Comparison of ENCODE assay signal across 3 worm cellular contexts in genomic region chrX:7306434-7306833, ce11.
TF ChIP-seq lines count a peak whose summit lies in the region.

No protein-coding gene starts in this region.

TF ChIP-seq in whole organism, L1 larva, 84 proteins besides CTCF, POLR2A, EP300 and RAD21 (continued from another document and continues in another):
- peak; percentile 13 for TF ChIP-seq fkh-10 (GFP tag; optimal IDR thresholded peaks at IDR 0.05; lab: Kevin White, UChicago)
- no peak for TF ChIP-seq C34B4.2 (tag; optimal IDR thresholded peaks at IDR 0.05; lab: Kevin White, UChicago)
- peak; percentile 20 to 73 (median 38) for TF ChIP-seq ceh-82 (tag; optimal IDR thresholded peaks at IDR 0.05; lab: Kevin White, UChicago)
- TF ChIP-seq rnt-1 (tag; optimal IDR thresholded peaks at IDR 0.05; lab: Kevin White, UChicago) = peak; percentile 57
- no peak for TF ChIP-seq ama-1 (optimal IDR thresholded peaks at IDR 0.05; lab: Kevin White, UChicago)
- no peak for TF ChIP-seq lin-39 (tag; optimal IDR thresholded peaks at IDR 0.05; lab: Kevin White, UChicago)
- peak; percentile 31 to 47 for TF ChIP-seq efl-1 (optimal IDR thresholded peaks at IDR 0.05; lab: Kevin White, UChicago)
- TF ChIP-seq efl-1 (GFP tag; optimal IDR thresholded peaks at IDR 0.05 in 1 of 2; lab: Kevin White, UChicago) = peak in 1 of 2 experiments; percentile 78
- peak; percentile 34 for TF ChIP-seq mef-2 (tag; optimal IDR thresholded peaks at IDR 0.05; lab: Kevin White, UChicago)
- no peak for TF ChIP-seq grh-1 (GFP tag; IDR thresholded peaks at IDR 0.05; lab: Robert Waterston, UW)
- TF ChIP-seq unc-130 (tag; optimal IDR thresholded peaks at IDR 0.05; lab: Kevin White, UChicago) = no peak
- no peak for TF ChIP-seq tlp-1 (tag; optimal IDR thresholded peaks at IDR 0.05; lab: Kevin White, UChicago)
- TF ChIP-seq ets-5 (GFP tag; IDR thresholded peaks at IDR 0.05; lab: Robert Waterston, UW) = no peak
- TF ChIP-seq zag-1 (tag; optimal IDR thresholded peaks at IDR 0.05; lab: Kevin White, UChicago) = no peak
- peak; percentile 80 for TF ChIP-seq nhr-85 (tag; lab: Kevin White, UChicago)
- TF ChIP-seq ces-1 (GFP tag; optimal IDR thresholded peaks at IDR 0.05; lab: Kevin White, UChicago) = no peak
- no peak for TF ChIP-seq hpl-2 (GFP tag; optimal IDR thresholded peaks at IDR 0.05; lab: Kevin White, UChicago)
- TF ChIP-seq ceh-63 (GFP tag; optimal IDR thresholded peaks at IDR 0.05; lab: Kevin White, UChicago) = no peak
- TF ChIP-seq nhr-71 (tag; optimal IDR thresholded peaks at IDR 0.05; lab: Kevin White, UChicago) = peak; percentile 69
- peak in 1 of 2 experiments; percentile 65 for TF ChIP-seq mdl-1 (tag; optimal IDR thresholded peaks at IDR 0.05; lab: Kevin White, UChicago)
- peak; percentile 41 to 66 for TF ChIP-seq lsy-2 (tag; optimal IDR thresholded peaks at IDR 0.05; lab: Kevin White, UChicago)
- TF ChIP-seq xbp-1 (tag; optimal IDR thresholded peaks at IDR 0.05; lab: Kevin White, UChicago) = peak; percentile 91
- TF ChIP-seq zip-4 (GFP tag; optimal IDR thresholded peaks at IDR 0.05; lab: Kevin White, UChicago) = no peak
- no peak; the same call in 1 of the 2 replicates for TF ChIP-seq nhr-19 (GFP tag; conservative IDR thresholded peaks at IDR 0.05; lab: Robert Waterston, UW)
- TF ChIP-seq nhr-11 (tag; optimal IDR thresholded peaks at IDR 0.05; lab: Kevin White, UChicago) = no peak
- TF ChIP-seq nhr-20 (tag; optimal IDR thresholded peaks at IDR 0.05; lab: Kevin White, UChicago) = peak; percentile 84
- no peak for TF ChIP-seq ceh-8 (GFP tag; optimal IDR thresholded peaks at IDR 0.05; lab: Kevin White, UChicago)
- no peak for TF ChIP-seq egl-13 (tag; optimal IDR thresholded peaks at IDR 0.05; lab: Kevin White, UChicago)
- TF ChIP-seq nhr-237 (tag; optimal IDR thresholded peaks at IDR 0.05; lab: Kevin White, UChicago) = peak; percentile 60
- TF ChIP-seq elt-2 (tag; optimal IDR thresholded peaks at IDR 0.05; lab: Kevin White, UChicago) = no peak
- peak; percentile 55 for TF ChIP-seq nhr-47 (tag; optimal IDR thresholded peaks at IDR 0.05; lab: Kevin White, UChicago)
- no peak for TF ChIP-seq ztf-11 (tag; optimal IDR thresholded peaks at IDR 0.05; lab: Kevin White, UChicago)
- TF ChIP-seq lin-15B (tag; optimal IDR thresholded peaks at IDR 0.05; lab: Kevin White, UChicago) = no peak
- peak; percentile 51 for TF ChIP-seq blmp-1 (tag; optimal IDR thresholded peaks at IDR 0.05; lab: Kevin White, UChicago)
- no peak for TF ChIP-seq unc-62 (GFP tag; optimal IDR thresholded peaks at IDR 0.05; lab: Kevin White, UChicago)
- TF ChIP-seq jun-1 (tag; optimal IDR thresholded peaks at IDR 0.05; lab: Kevin White, UChicago) = peak; percentile 26
- TF ChIP-seq snu-23 (GFP tag; optimal IDR thresholded peaks at IDR 0.05; lab: Kevin White, UChicago) = peak; percentile 85
- no peak for TF ChIP-seq nhr-76 (tag; optimal IDR thresholded peaks at IDR 0.05; lab: Kevin White, UChicago)
- TF ChIP-seq hlh-17 (GFP tag; optimal IDR thresholded peaks at IDR 0.05; lab: Kevin White, UChicago; ENCODE audit: borderline replicate concordance) = no peak
- no peak for TF ChIP-seq snpc-4 (tag; optimal IDR thresholded peaks at IDR 0.05; lab: Kevin White, UChicago)
- no peak for TF ChIP-seq lin-13 (GFP tag; optimal IDR thresholded peaks at IDR 0.05; lab: Kevin White, UChicago)
- TF ChIP-seq nhr-77 (tag; optimal IDR thresholded peaks at IDR 0.05; lab: Kevin White, UChicago) = peak; percentile 12
- TF ChIP-seq fkh-8 (tag; optimal IDR thresholded peaks at IDR 0.05; lab: Kevin White, UChicago) = peak; percentile 14
- TF ChIP-seq isw-1 (GFP tag; IDR thresholded peaks at IDR 0.05; lab: Robert Waterston, UW) = peak; percentile 47
- no peak for TF ChIP-seq pax-3 (tag; optimal IDR thresholded peaks at IDR 0.05; lab: Kevin White, UChicago)

TF ChIP-seq in whole organism, L4 larva, 104 proteins besides CTCF, POLR2A, EP300 and RAD21 (continued from another document and continues in another):
- TF ChIP-seq fkh-10 (GFP tag; optimal IDR thresholded peaks at IDR 0.05; lab: Kevin White, UChicago) (no peak), F44E2.7 (GFP tag; IDR thresholded peaks at IDR 0.05; lab: Robert Waterston, UW) (no peak), mes-2 (tag; optimal IDR thresholded peaks at IDR 0.05; lab: Kevin White, UChicago; ENCODE audit: poor library complexity, severe bottlenecking) (peak; percentile 53), nhr-77 (tag; optimal IDR thresholded peaks at IDR 0.05; lab: Kevin White, UChicago) (no peak), F10B5.3 (tag; optimal IDR thresholded peaks at IDR 0.05; lab: Kevin White, UChicago) (no peak), nhr-11 (tag; optimal IDR thresholded peaks at IDR 0.05; lab: Kevin White, UChicago) (no peak), set-16 (GFP tag; IDR thresholded peaks at IDR 0.05; lab: Robert Waterston, UW) (no peak), ctbp-1 (GFP tag; IDR thresholded peaks at IDR 0.05; lab: Robert Waterston, UW) (no peak), hlh-11 (tag; optimal IDR thresholded peaks at IDR 0.05; lab: Kevin White, UChicago) (peak; percentile 81), aly-2 (tag; optimal IDR thresholded peaks at IDR 0.05; lab: Kevin White, UChicago) (no peak), lin-39 (tag; optimal IDR thresholded peaks at IDR 0.05; lab: Kevin White, UChicago) (no peak), ztf-7 (tag; optimal IDR thresholded peaks at IDR 0.05; lab: Kevin White, UChicago) (no peak), mdt-29 (GFP tag; IDR thresholded peaks at IDR 0.05; lab: Robert Waterston, UW) (no peak), ama-1 (optimal IDR thresholded peaks at IDR 0.05; lab: Kevin White, UChicago) (no peak), D1046.2 (GFP tag; IDR thresholded peaks at IDR 0.05; lab: Robert Waterston, UW) (no peak), daf-8 (GFP tag; IDR thresholded peaks at IDR 0.05; lab: Robert Waterston, UW) (no peak), arid-1 (GFP tag; conservative IDR thresholded peaks at IDR 0.05; lab: Robert Waterston, UW) (no peak), hlh-30 (tag; optimal IDR thresholded peaks at IDR 0.05; lab: Kevin White, UChicago; ENCODE audit: insufficient read depth) (peak; percentile 53), unc-62 (GFP tag; optimal IDR thresholded peaks at IDR 0.05 in 1 of 2; lab: Kevin White, UChicago) (peak in 1 of 2 experiments; percentile 82), unc-62 (tag; optimal IDR thresholded peaks at IDR 0.05; lab: Kevin White, UChicago) (no peak), nhr-6 (tag; optimal IDR thresholded peaks at IDR 0.05; lab: Kevin White, UChicago) (no peak), F37D6.2 (tag; optimal IDR thresholded peaks at IDR 0.05; lab: Kevin White, UChicago) (no peak), sdz-12 (GFP tag; optimal IDR thresholded peaks at IDR 0.05; lab: Kevin White, UChicago) (no peak), nhr-102 (tag; optimal IDR thresholded peaks at IDR 0.05; lab: Kevin White, UChicago) (no peak), F49E8.2 (tag; optimal IDR thresholded peaks at IDR 0.05; lab: Kevin White, UChicago; ENCODE audit: borderline replicate concordance) (no peak), daf-16 (GFP tag; optimal IDR thresholded peaks at IDR 0.05; lab: Kevin White, UChicago) (peak in 1 of 2 experiments; percentile 49), daf-16 (tag; optimal IDR thresholded peaks at IDR 0.05; lab: Kevin White, UChicago) (peak; percentile 64), skn-1 (tag; optimal IDR thresholded peaks at IDR 0.05; lab: Kevin White, UChicago) (no peak), cey-2 (tag; optimal IDR thresholded peaks at IDR 0.05; lab: Kevin White, UChicago; ENCODE audit: borderline replicate concordance, insufficient read depth) (no peak), lsy-2 (tag; optimal IDR thresholded peaks at IDR 0.05; lab: Kevin White, UChicago) (peak; percentile 16 to 65), lim-7 (GFP tag; IDR thresholded peaks at IDR 0.05; lab: Robert Waterston, UW) (no peak), pqm-1 (tag; optimal IDR thresholded peaks at IDR 0.05; lab: Kevin White, UChicago) (no peak), lin-38 (GFP tag; IDR thresholded peaks at IDR 0.05; lab: Robert Waterston, UW) (no peak), zfp-3 (GFP tag; conservative IDR thresholded peaks at IDR 0.05; lab: Robert Waterston, UW) (no peak), fos-1 (tag; optimal IDR thresholded peaks at IDR 0.05; lab: Kevin White, UChicago) (no peak), Y48G9A.11 (GFP tag; IDR thresholded peaks at IDR 0.05; lab: Robert Waterston, UW) (no peak), ztf-11 (tag; optimal IDR thresholded peaks at IDR 0.05; lab: Kevin White, UChicago) (no peak), attf-4 (tag; optimal IDR thresholded peaks at IDR 0.05; lab: Kevin White, UChicago) (no peak), nhr-41 (GFP tag; IDR thresholded peaks at IDR 0.05; lab: Robert Waterston, UW) (no peak), Y75B8A.6 (GFP tag; IDR thresholded peaks at IDR 0.05; lab: Robert Waterston, UW) (no peak), dve-1 (tag; optimal IDR thresholded peaks at IDR 0.05; lab: Kevin White, UChicago; ENCODE audit: insufficient read depth) (peak; percentile 80), ceh-20 (GFP tag; IDR thresholded peaks at IDR 0.05; lab: Robert Waterston, UW) (0 out of 2 replicates have a peak, but pooled peaks have one; percentile 50), R02D3.7 (tag; optimal IDR thresholded peaks at IDR 0.05; lab: Kevin White, UChicago) (no peak), Y105C5A.15 (GFP tag; IDR thresholded peaks at IDR 0.05; lab: Robert Waterston, UW) (no peak), Y5F2A.4 (GFP tag; optimal IDR thresholded peaks at IDR 0.05; lab: Kevin White, UChicago) (no peak), dmd-8 (GFP tag; IDR thresholded peaks at IDR 0.05; lab: Robert Waterston, UW) (no peak), mxl-3 (GFP tag; optimal IDR thresholded peaks at IDR 0.05; lab: Kevin White, UChicago) (peak; percentile 69), lir-3 (tag; optimal IDR thresholded peaks at IDR 0.05; lab: Kevin White, UChicago) (no peak)

TF ChIP-seq in whole organism, young adult, 124 proteins besides CTCF, POLR2A, EP300 and RAD21 (continued from another document):
- no peak for TF ChIP-seq Y53F4B.3 (GFP tag; IDR thresholded peaks at IDR 0.05; lab: Robert Waterston, UW)
- TF ChIP-seq madf-6 (GFP tag; IDR thresholded peaks at IDR 0.05; lab: Robert Waterston, UW) = no peak
- no peak for TF ChIP-seq atf-7 (tag; optimal IDR thresholded peaks at IDR 0.05; lab: Kevin White, UChicago)
- TF ChIP-seq F52B5.7 (tag; optimal IDR thresholded peaks at IDR 0.05; lab: Kevin White, UChicago) = no peak
- TF ChIP-seq mxl-1 (tag; optimal IDR thresholded peaks at IDR 0.05; lab: Kevin White, UChicago) = no peak
- peak; percentile 58 for TF ChIP-seq K12H6.12 (tag; optimal IDR thresholded peaks at IDR 0.05; lab: Kevin White, UChicago)
- no peak for TF ChIP-seq efl-1 (GFP tag; optimal IDR thresholded peaks at IDR 0.05; lab: Kevin White, UChicago)
- TF ChIP-seq lin-26 (GFP tag; IDR thresholded peaks at IDR 0.05; lab: Robert Waterston, UW) = peak; percentile 68; the same call in 1 of the 2 replicates
- TF ChIP-seq nhr-179 (tag; optimal IDR thresholded peaks at IDR 0.05; lab: Kevin White, UChicago) = no peak
- TF ChIP-seq dpff-1 (tag; optimal IDR thresholded peaks at IDR 0.05; lab: Kevin White, UChicago) = no peak
- peak; percentile 37 for TF ChIP-seq ZK185.1 (tag; optimal IDR thresholded peaks at IDR 0.05; lab: Kevin White, UChicago; ENCODE audit: poor library complexity, severe bottlenecking)
- TF ChIP-seq lin-35 (GFP tag; optimal IDR thresholded peaks at IDR 0.05; lab: Kevin White, UChicago) = peak in 1 of 3 experiments; percentile 47
- TF ChIP-seq F10E7.11 (tag; optimal IDR thresholded peaks at IDR 0.05; lab: Kevin White, UChicago) = no peak
- TF ChIP-seq F37B4.10 (GFP tag; IDR thresholded peaks at IDR 0.05; lab: Robert Waterston, UW) = no peak
- TF ChIP-seq ekl-4 (GFP tag; IDR thresholded peaks at IDR 0.05; lab: Robert Waterston, UW) = no peak
- TF ChIP-seq lir-1 (GFP tag; conservative IDR thresholded peaks at IDR 0.05; lab: Robert Waterston, UW) = 0 out of 2 replicates have a peak, but pooled peaks have one; percentile 16
- TF ChIP-seq bed-2 (GFP tag; IDR thresholded peaks at IDR 0.05; lab: Robert Waterston, UW) = no peak
- TF ChIP-seq zim-3 (tag; optimal IDR thresholded peaks at IDR 0.05; lab: Kevin White, UChicago) = no peak
- TF ChIP-seq zfh-2 (GFP tag; conservative IDR thresholded peaks at IDR 0.05; lab: Robert Waterston, UW) = peak; percentile 86
- TF ChIP-seq F57A8.1 (GFP tag; optimal IDR thresholded peaks at IDR 0.05; lab: Kevin White, UChicago) = no peak
- TF ChIP-seq nhr-27 (tag; optimal IDR thresholded peaks at IDR 0.05; lab: Kevin White, UChicago) = no peak
- no peak for TF ChIP-seq hrde-1 (tag; optimal IDR thresholded peaks at IDR 0.05; lab: Kevin White, UChicago; ENCODE audit: borderline replicate concordance)
- TF ChIP-seq snpc-4 (GFP tag; optimal IDR thresholded peaks at IDR 0.05; lab: Kevin White, UChicago) = no peak
- peak in 3 of 4 experiments; percentile 3 to 7 (median 5) for TF ChIP-seq snpc-4 (tag; optimal IDR thresholded peaks at IDR 0.05; lab: Kevin White, UChicago)
- 0 out of 2 replicates have a peak, but pooled peaks have one; percentile 31 for TF ChIP-seq Y67H2A.10 (GFP tag; conservative IDR thresholded peaks at IDR 0.05; lab: Robert Waterston, UW)
- no peak for TF ChIP-seq pbrm-1 (GFP tag; IDR thresholded peaks at IDR 0.05; lab: Robert Waterston, UW)
- no peak for TF ChIP-seq pha-4 (tag; optimal IDR thresholded peaks at IDR 0.05; lab: Kevin White, UChicago)
- TF ChIP-seq him-1 (tag; optimal IDR thresholded peaks at IDR 0.05; lab: Kevin White, UChicago) = no peak
- no peak for TF ChIP-seq ztf-18 (tag; optimal IDR thresholded peaks at IDR 0.05; lab: Kevin White, UChicago)
- no peak for TF ChIP-seq nhr-80 (tag; optimal IDR thresholded peaks at IDR 0.05; lab: Kevin White, UChicago)
- no peak for TF ChIP-seq rec-8 (tag; optimal IDR thresholded peaks at IDR 0.05; lab: Kevin White, UChicago)
- no peak for TF ChIP-seq let-526 (GFP tag; IDR thresholded peaks at IDR 0.05; lab: Robert Waterston, UW)
- no peak for TF ChIP-seq nfya-2 (GFP tag; IDR thresholded peaks at IDR 0.05; lab: Robert Waterston, UW)
- TF ChIP-seq egl-44 (GFP tag; IDR thresholded peaks at IDR 0.05; lab: Robert Waterston, UW) = no peak
- no peak for TF ChIP-seq snpc-1.3 (tag; optimal IDR thresholded peaks at IDR 0.05; lab: Kevin White, UChicago; ENCODE audit: insufficient read depth)
- no peak for TF ChIP-seq snpc-1.1 (tag; optimal IDR thresholded peaks at IDR 0.05; lab: Kevin White, UChicago; ENCODE audit: insufficient read depth)
TF ChIP-seq in whole organism, young adult: peak in this region for 19.
